Worm (Caenorhabditis elegans): Measurements from ENCODE around the gene col-77.
A peak's percentile ranks its signal among the peaks of the same experiment; 100 is the strongest.

The col-77 gene

ce11 chrII:8388001-8388513 is 28.9 kb upstream of the col-77 start, which contains the start of gene drd-1 (continued):
- TF ChIP-seq atf-7 (tag; optimal IDR thresholded peaks at IDR 0.05) (peak; percentile 57), ZK185.1 (tag; optimal IDR thresholded peaks at IDR 0.05; ENCODE audit: poor library complexity, severe bottlenecking) (no peak), let-526 (GFP tag; IDR thresholded peaks at IDR 0.05) (no peak), sptf-2 (GFP tag; optimal IDR thresholded peaks at IDR 0.05) (no peak), lsl-1 (GFP tag; optimal IDR thresholded peaks at IDR 0.05) (no peak), nhr-27 (tag; optimal IDR thresholded peaks at IDR 0.05) (no peak), F22D6.2 (tag; optimal IDR thresholded peaks at IDR 0.05) (peak; percentile 24), T26A5.8 (tag; optimal IDR thresholded peaks at IDR 0.05) (no peak), nhr-90 (tag; optimal IDR thresholded peaks at IDR 0.05) (peak; percentile 27), lin-40 (tag; optimal IDR thresholded peaks at IDR 0.05) (peak; percentile 2), dox-1 (GFP tag; IDR thresholded peaks at IDR 0.05) (no peak), K11D2.4 (GFP tag; IDR thresholded peaks at IDR 0.05) (no peak), ztf-22 (GFP tag; optimal IDR thresholded peaks at IDR 0.05) (peak; percentile 69), F57C9.4 (tag; optimal IDR thresholded peaks at IDR 0.05) (no peak), nhr-80 (tag; optimal IDR thresholded peaks at IDR 0.05) (peak; percentile 96), athp-1 (tag; optimal IDR thresholded peaks at IDR 0.05) (no peak), ztf-25 (GFP tag; IDR thresholded peaks at IDR 0.05) (no peak), ekl-4 (GFP tag; IDR thresholded peaks at IDR 0.05) (no peak), cebp-2 (GFP tag; IDR thresholded peaks at IDR 0.05) (no peak), let-607 (tag; optimal IDR thresholded peaks at IDR 0.05) (peak in 1 of 2 experiments; percentile 40), attf-6 (GFP tag; IDR thresholded peaks at IDR 0.05) (no peak), hsf-1 (GFP tag; IDR thresholded peaks at IDR 0.05) (no peak), F55B11.4 (tag; optimal IDR thresholded peaks at IDR 0.05; ENCODE audit: borderline replicate concordance, insufficient read depth) (no peak), xnd-1 (tag; optimal IDR thresholded peaks at IDR 0.05) (no peak)

DNA sequence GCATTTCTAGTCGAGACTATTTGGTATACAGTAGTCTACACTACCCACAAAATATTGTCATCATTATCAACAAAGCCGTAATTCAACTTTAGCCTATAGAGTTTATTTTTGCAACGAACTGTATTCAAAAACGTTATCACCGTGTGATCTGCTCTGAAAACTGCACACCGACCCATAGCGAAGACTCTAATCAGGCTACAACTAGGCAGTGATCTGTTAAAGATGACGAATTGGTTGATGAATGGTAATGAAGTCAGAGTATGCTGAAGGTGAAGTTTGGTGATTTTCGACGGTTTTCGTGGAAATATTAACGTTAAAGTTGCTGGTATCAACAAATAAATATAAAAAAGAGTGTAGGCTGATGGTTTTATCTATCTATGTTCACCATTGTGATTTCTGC is 27.7 kb upstream of the col-77 start:
- TF ChIP-seq ztf-26 (tag; optimal IDR thresholded peaks at IDR 0.05) (no peak), dox-1 (GFP tag; IDR thresholded peaks at IDR 0.05) (peak; percentile 32; the same call in 1 of the 2 replicates), let-526 (GFP tag; IDR thresholded peaks at IDR 0.05) (no peak), B0035.1 (tag; optimal IDR thresholded peaks at IDR 0.05) (no peak), B0336.3 (GFP tag; IDR thresholded peaks at IDR 0.05) (no peak), ceh-79 (tag; optimal IDR thresholded peaks at IDR 0.05) (no peak), atf-7 (tag; optimal IDR thresholded peaks at IDR 0.05) (peak; percentile 76), nhr-80 (tag; optimal IDR thresholded peaks at IDR 0.05) (peak; percentile 74), athp-1 (tag; optimal IDR thresholded peaks at IDR 0.05) (no peak), mel-28 (tag; optimal IDR thresholded peaks at IDR 0.05; ENCODE audit: borderline replicate concordance) (no peak), nhr-179 (tag; optimal IDR thresholded peaks at IDR 0.05) (no peak), unc-62 (GFP tag; optimal IDR thresholded peaks at IDR 0.05) (no peak), lin-26 (GFP tag; IDR thresholded peaks at IDR 0.05) (no peak), madf-6 (GFP tag; IDR thresholded peaks at IDR 0.05) (no peak), ztf-22 (GFP tag; optimal IDR thresholded peaks at IDR 0.05) (no peak), akir-1 (GFP tag; optimal IDR thresholded peaks at IDR 0.05) (no peak)

DNA sequence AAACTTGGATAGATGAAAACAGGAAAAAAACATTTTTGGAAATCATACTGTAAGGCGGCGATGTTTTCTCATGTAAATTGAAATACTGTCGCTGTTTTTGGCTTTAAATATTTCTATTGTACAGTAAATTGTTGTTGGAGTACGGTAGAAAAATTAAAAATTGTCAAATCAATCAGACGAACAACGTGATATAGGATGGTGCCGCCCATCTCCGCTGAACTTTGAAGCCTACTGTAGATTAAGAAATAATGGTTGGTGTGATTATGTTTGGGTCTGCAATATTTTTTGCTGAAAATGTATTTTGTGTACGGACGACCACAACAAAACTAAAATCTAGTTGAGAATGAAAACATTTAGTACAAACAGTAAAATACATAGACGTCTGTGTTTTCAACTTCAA is 26.4 kb upstream of the col-77 start:
- TF ChIP-seq nhr-80 (tag; optimal IDR thresholded peaks at IDR 0.05) (peak; percentile 6), hlh-26 (GFP tag; conservative IDR thresholded peaks at IDR 0.05) (no peak), mes-4 (tag; optimal IDR thresholded peaks at IDR 0.05) (no peak), lir-1 (GFP tag; conservative IDR thresholded peaks at IDR 0.05) (no peak), egrh-3 (GFP tag; IDR thresholded peaks at IDR 0.05) (no peak)

Measured in whole organism, young adult.